Fruit fly (Drosophila melanogaster) whole organism, embryonic: ENCODE results near the gene CG32801.
A peak's percentile ranks its signal among the peaks of the same experiment; 100 is the strongest.

Source experiments
- Bgb ChIP-seq: fragments of 200-800 bp; sonication (Bioruptor generic); IDR thresholded peaks from 2 replicates; pipeline ENCODE4 v1.3.6; 2022; ENCODE audit warnings: missing biosample characterization, missing genetic modification characterization; ENCODE audit not compliant: partially characterized antibody
- BtbVII ChIP-seq: fragments of 200-800 bp; sonication (Bioruptor generic); optimal IDR thresholded peaks from 3 replicates; lab custom pipeline; 2017; ENCODE audit warnings: missing biosample characterization, mild to moderate bottlenecking, missing genetic modification characterization
- CG10267 ChIP-seq: fragments of 200-800 bp; sonication (Bioruptor generic); optimal IDR thresholded peaks from 2 replicates; lab custom pipeline; 2018; ENCODE audit warnings: missing biosample characterization, mild to moderate bottlenecking, missing genetic modification characterization, moderate library complexity
- CG11456 ChIP-seq: fragments of 200-800 bp; sonication (Bioruptor generic); IDR thresholded peaks from 3 replicates; pipeline ENCODE4 v1.3.6; 2022; ENCODE audit warnings: missing biosample characterization, missing genetic modification characterization
- CG12155 ChIP-seq: fragments of 200-800 bp; sonication (Bioruptor generic); optimal IDR thresholded peaks from 3 replicates; lab custom pipeline; 2016; ENCODE audit warnings: missing biosample characterization, missing genetic modification characterization
- CG12391 ChIP-seq: fragments of 200-800 bp; sonication (Bioruptor generic); optimal IDR thresholded peaks from 3 replicates; lab custom pipeline; 2018; ENCODE audit warnings: missing biosample characterization, mild to moderate bottlenecking, missing genetic modification characterization, moderate library complexity
- CG14014 ChIP-seq: fragments of 200-800 bp; sonication (Bioruptor generic); IDR thresholded peaks from 2 replicates; pipeline ENCODE4 v1.3.6; 2022; ENCODE audit warnings: missing biosample characterization, missing genetic modification characterization
- CG15073 ChIP-seq: fragments of 200-800 bp; sonication (Bioruptor generic); optimal IDR thresholded peaks from 2 replicates; lab custom pipeline; 2016; ENCODE audit warnings: missing biosample characterization, missing genetic modification characterization
- CG15269 ChIP-seq: fragments of 200-800 bp; sonication (Bioruptor generic); optimal IDR thresholded peaks from 2 replicates; lab custom pipeline; 2018; ENCODE audit warnings: missing biosample characterization, mild to moderate bottlenecking, missing genetic modification characterization, moderate library complexity
- CG1647 ChIP-seq: fragments of 200-800 bp; sonication (Bioruptor generic); optimal IDR thresholded peaks from 3 replicates; lab custom pipeline; 2016; ENCODE audit warnings: missing biosample characterization, missing genetic modification characterization
- CG16779 ChIP-seq: fragments of 200-800 bp; sonication (Bioruptor generic); IDR thresholded peaks from 2 replicates; pipeline ENCODE4 v1.3.6; 2022; ENCODE audit warnings: missing biosample characterization, missing genetic modification characterization
- CG16815 ChIP-seq: fragments of 200-800 bp; sonication (Bioruptor generic); optimal IDR thresholded peaks from 3 replicates; lab custom pipeline; 2017; ENCODE audit warnings: missing biosample characterization, mild to moderate bottlenecking, missing genetic modification characterization
- CG17328 ChIP-seq: fragments of 200-800 bp; sonication (Bioruptor generic); IDR thresholded peaks from 2 replicates; pipeline ENCODE4 v1.3.6; 2022; ENCODE audit warnings: missing biosample characterization, missing genetic modification characterization
- CG17361 ChIP-seq: fragments of 200-800 bp; sonication (Bioruptor generic); IDR thresholded peaks from 3 replicates; pipeline ENCODE4 v1.3.6; 2022; ENCODE audit warnings: missing biosample characterization, missing genetic modification characterization
- CG1832 ChIP-seq: fragments of 200-800 bp; sonication (Bioruptor generic); optimal IDR thresholded peaks from 2 replicates; lab custom pipeline; 2017; ENCODE audit warnings: missing biosample characterization, mild to moderate bottlenecking, missing genetic modification characterization, inconsistent platforms
- CG30431 ChIP-seq: fragments of 200-800 bp; sonication (Bioruptor generic); optimal IDR thresholded peaks from 2 replicates; lab custom pipeline; 2017; ENCODE audit warnings: missing biosample characterization, missing genetic modification characterization
- CG32532 ChIP-seq: fragments of 200-800 bp; sonication (Bioruptor generic); IDR thresholded peaks from 2 replicates; pipeline ENCODE4 v1.3.6; 2022; ENCODE audit warnings: missing biosample characterization, missing genetic modification characterization
- CG34376 ChIP-seq: fragments of 200-800 bp; sonication (Bioruptor generic); optimal IDR thresholded peaks from 2 replicates; lab custom pipeline; 2018; ENCODE audit warnings: missing biosample characterization, mild to moderate bottlenecking, missing genetic modification characterization
- CG34422 ChIP-seq: fragments of 200-800 bp; sonication (Bioruptor generic); IDR thresholded peaks from 3 replicates; pipeline ENCODE4 v1.3.6; 2022; ENCODE audit warnings: missing biosample characterization, missing genetic modification characterization
- CG4360 ChIP-seq: fragments of 200-800 bp; sonication (Bioruptor generic); IDR thresholded peaks from 2 replicates; pipeline ENCODE4 v1.3.6; 2022; ENCODE audit warnings: missing biosample characterization, missing genetic modification characterization
- CG4424 ChIP-seq: fragments of 200-800 bp; sonication (Bioruptor generic); optimal IDR thresholded peaks from 3 replicates; lab custom pipeline; 2016; ENCODE audit warnings: missing biosample characterization, missing genetic modification characterization
- CG5180 ChIP-seq: fragments of 200-800 bp; sonication (Bioruptor generic); optimal IDR thresholded peaks from 3 replicates; lab custom pipeline; 2017; ENCODE audit warnings: missing biosample characterization, missing genetic modification characterization, mild to moderate bottlenecking, moderate library complexity, missing genetic modification reagents
- CG8089 ChIP-seq: fragments of 200-800 bp; sonication (Bioruptor generic); optimal IDR thresholded peaks from 3 replicates; lab custom pipeline; 2016; ENCODE audit warnings: missing biosample characterization, missing genetic modification characterization
- CG8478 ChIP-seq: fragments of >200 bp; optimal IDR thresholded peaks from 2 replicates; lab custom pipeline; 2018
- Eip74EF ChIP-seq, 2 experiments: fragments of 200-800 bp in 1 of 2; fragments of >200 bp in 1 of 2; sonication (Bioruptor generic) in 1 of 2; optimal IDR thresholded peaks; 2 replicates each; lab custom pipeline; 2017 to 2019; ENCODE audit warnings: missing biosample characterization in 2 of 2, missing genetic modification characterization in 2 of 2, mild to moderate bottlenecking in 1 of 2, moderate library complexity in 1 of 2
- Fer3 ChIP-seq: fragments of 200-800 bp; sonication (Bioruptor generic); optimal IDR thresholded peaks from 2 replicates; lab custom pipeline; 2018; ENCODE audit warnings: missing biosample characterization, mild to moderate bottlenecking, missing genetic modification characterization, moderate library complexity
- Hand ChIP-seq: fragments of 200-800 bp; sonication (Bioruptor generic); optimal IDR thresholded peaks from 2 replicates; lab custom pipeline; 2017; ENCODE audit warnings: mild to moderate bottlenecking, missing biosample characterization, missing genetic modification reagents, missing genetic modification characterization
- HmgZ ChIP-seq: fragments of 200-800 bp; sonication (Bioruptor generic); optimal IDR thresholded peaks from 2 replicates; lab custom pipeline; 2018; ENCODE audit warnings: missing biosample characterization, mild to moderate bottlenecking, missing genetic modification characterization
- Nf-YB ChIP-seq: fragments of 200-800 bp; sonication (Bioruptor generic); optimal IDR thresholded peaks from 3 replicates; lab custom pipeline; 2019; ENCODE audit warnings: missing biosample characterization, mild to moderate bottlenecking, missing genetic modification characterization, moderate library complexity
- Rfx ChIP-seq: fragments of 200-800 bp; sonication (Bioruptor generic); IDR thresholded peaks from 2 replicates; pipeline ENCODE4 v1.3.6; 2022; ENCODE audit warnings: missing biosample characterization, missing genetic modification characterization
- Trl ChIP-seq, 3 experiments: fragments of >200 bp in 2 of 3; fragments of 200-800 bp in 1 of 3; sonication (Bioruptor generic) in 1 of 3; optimal IDR thresholded peaks; 2 replicates in 1 of 3; 3 replicates in 2 of 3; lab custom pipeline; 2016 to 2017; ENCODE audit warnings: missing biosample characterization in 1 of 3, missing genetic modification characterization in 1 of 3
- Xbp1 ChIP-seq: fragments of 200-800 bp; sonication (Bioruptor generic); optimal IDR thresholded peaks from 3 replicates; lab custom pipeline; 2016; ENCODE audit warnings: missing biosample characterization, mild to moderate bottlenecking, missing genetic modification characterization
- Xrp1 ChIP-seq: fragments of 200-800 bp; sonication (Bioruptor generic); IDR thresholded peaks from 2 replicates; pipeline ENCODE4 v1.3.6; 2022; ENCODE audit warnings: missing biosample characterization, missing genetic modification characterization
- ac ChIP-seq: fragments of 200-800 bp; sonication (Bioruptor generic); optimal IDR thresholded peaks from 3 replicates; lab custom pipeline; 2017; ENCODE audit warnings: missing biosample characterization, mild to moderate bottlenecking, missing genetic modification characterization
- crol ChIP-seq: fragments of 200-800 bp; sonication (Bioruptor generic); IDR thresholded peaks from 2 replicates; pipeline ENCODE4 v1.3.6; 2022; ENCODE audit warnings: missing biosample characterization, missing genetic modification characterization
- danr ChIP-seq: fragments of 200-800 bp; sonication (Bioruptor generic); IDR thresholded peaks from 2 replicates; pipeline ENCODE4 v1.3.6; 2022; ENCODE audit warnings: missing biosample characterization, missing genetic modification characterization
- dysf ChIP-seq: fragments of 200-800 bp; sonication (Bioruptor generic); IDR thresholded peaks from 3 replicates; pipeline ENCODE4 v1.3.6; 2022; ENCODE audit warnings: missing biosample characterization, missing genetic modification characterization
- gce ChIP-seq: fragments of 200-800 bp; sonication (Bioruptor generic); IDR thresholded peaks from 3 replicates; pipeline ENCODE4 v1.3.6; 2022; ENCODE audit warnings: missing biosample characterization, missing genetic modification characterization
- jing ChIP-seq: fragments of 200-800 bp; sonication (Bioruptor generic); optimal IDR thresholded peaks from 2 replicates; lab custom pipeline; 2018; ENCODE audit warnings: missing biosample characterization, mild to moderate bottlenecking, missing genetic modification characterization
- luna ChIP-seq: fragments of 200-800 bp; sonication (Bioruptor generic); optimal IDR thresholded peaks from 2 replicates; lab custom pipeline; 2016; ENCODE audit warnings: missing biosample characterization, missing genetic modification characterization
- mam ChIP-seq: fragments of 200-800 bp; sonication (Bioruptor generic); optimal IDR thresholded peaks from 3 replicates; lab custom pipeline; 2016; ENCODE audit warnings: missing biosample characterization, missing genetic modification characterization
- pfk ChIP-seq: fragments of 200-800 bp; sonication (Bioruptor generic); optimal IDR thresholded peaks from 2 replicates; lab custom pipeline; 2018; ENCODE audit warnings: missing biosample characterization, mild to moderate bottlenecking, missing genetic modification characterization, moderate library complexity
- pho ChIP-seq: fragments of 200-800 bp; sonication (Bioruptor generic); optimal IDR thresholded peaks from 2 replicates; lab custom pipeline; 2016; ENCODE audit warnings: missing biosample characterization, missing genetic modification characterization
- phol ChIP-seq: fragments of 200-800 bp; sonication (Bioruptor generic); optimal IDR thresholded peaks from 3 replicates; lab custom pipeline; 2018; ENCODE audit warnings: missing biosample characterization, mild to moderate bottlenecking, missing genetic modification characterization, moderate library complexity
- pzg ChIP-seq: fragments of 200-800 bp; sonication (Bioruptor generic); optimal IDR thresholded peaks from 3 replicates; lab custom pipeline; 2018; ENCODE audit warnings: missing biosample characterization, mild to moderate bottlenecking, missing genetic modification characterization, moderate library complexity
- stc ChIP-seq: fragments of 200-800 bp; sonication (Bioruptor generic); IDR thresholded peaks from 2 replicates; pipeline ENCODE4 v1.3.6; 2022; ENCODE audit warnings: missing biosample characterization, missing genetic modification characterization
- tll ChIP-seq, 2 experiments: fragments of 200-800 bp in 1 of 2; fragments of >200 bp in 1 of 2; sonication (Bioruptor generic) in 1 of 2; optimal IDR thresholded peaks; 2 replicates each; lab custom pipeline; 2017 to 2019; ENCODE audit warnings: missing biosample characterization in 2 of 2, missing genetic modification characterization in 2 of 2, mild to moderate bottlenecking in 1 of 2, moderate library complexity in 1 of 2
- vfl ChIP-seq: fragments of 200-800 bp; sonication (Bioruptor generic); optimal IDR thresholded peaks from 2 replicates; lab custom pipeline; 2016; ENCODE audit warnings: missing biosample characterization, missing genetic modification characterization
- wdn ChIP-seq: fragments of 200-800 bp; sonication (Bioruptor generic); IDR thresholded peaks from 2 replicates; pipeline ENCODE4 v1.3.6; 2022; ENCODE audit warnings: missing biosample characterization, missing genetic modification characterization
- z ChIP-seq: fragments of 200-800 bp; sonication (Bioruptor generic); IDR thresholded peaks from 3 replicates; pipeline ENCODE4 v1.3.6; 2022; ENCODE audit warnings: missing biosample characterization, missing genetic modification characterization

CG32801 gene

dm6 chrX:1948508-1949065 lies 45.6 kb upstream of the CG32801 start (continued):
- no peak for TF ChIP-seq ac
- no peak for TF ChIP-seq Eip74EF (GFP tag; optimal IDR thresholded peaks at IDR 0.05; lab: Kevin White, UChicago)
- TF ChIP-seq CG12391: peak; percentile 40
- peak; percentile 67 for TF ChIP-seq BtbVII (GFP tag; lab: Kevin White, UChicago)
- TF ChIP-seq jing (GFP tag; lab: Kevin White, UChicago): no peak
- no peak for TF ChIP-seq CG4360 (GFP tag; lab: Robert Waterston, UW)
- peak; percentile 57; the same call in 1 of the 3 replicates for TF ChIP-seq dysf (GFP tag; lab: Robert Waterston, UW)
- TF ChIP-seq Xbp1: peak; percentile 31
- no peak for TF ChIP-seq luna (GFP tag; lab: Kevin White, UChicago)
- TF ChIP-seq CG11456 (GFP tag; lab: Robert Waterston, UW): peak; percentile 68; the same call in 1 of the 3 replicates
- no peak for TF ChIP-seq z (GFP tag; lab: Robert Waterston, UW)
- no peak for TF ChIP-seq gce
- TF ChIP-seq wdn (GFP tag; lab: Robert Waterston, UW): peak; percentile 67
- peak; percentile 54 for TF ChIP-seq CG15269 (tag; lab: Kevin White, UChicago)
- peak; percentile 11 for TF ChIP-seq CG4424
- 0 out of 2 replicates have a peak, but pooled peaks have one; percentile 10 for TF ChIP-seq crol (GFP tag; lab: Robert Waterston, UW)
- TF ChIP-seq CG32532 (GFP tag; lab: Robert Waterston, UW): peak; percentile 84; the same call in 1 of the 2 replicates
- TF ChIP-seq pfk (GFP tag; lab: Kevin White, UChicago): no peak
- peak; percentile 50; the same call in 1 of the 2 replicates for TF ChIP-seq CG16779 (GFP tag; lab: Robert Waterston, UW)
- TF ChIP-seq CG8478: no peak
- peak in 1 of 2 experiments; percentile 8 for TF ChIP-seq Trl (optimal IDR thresholded peaks at IDR 0.05; lab: Kevin White, UChicago)
- no peak for TF ChIP-seq Trl (GFP tag; optimal IDR thresholded peaks at IDR 0.05; lab: Kevin White, UChicago)
- TF ChIP-seq CG14014: peak; percentile 53; the same call in 1 of the 2 replicates
- TF ChIP-seq tll (GFP tag; optimal IDR thresholded peaks at IDR 0.05; lab: Kevin White, UChicago): no peak
- TF ChIP-seq Bgb (GFP tag; lab: Robert Waterston, UW): no peak
- no peak for TF ChIP-seq CG5180 (GFP tag; lab: Kevin White, UChicago)
- TF ChIP-seq CG34422 (GFP tag; lab: Robert Waterston, UW): no peak
- peak; percentile 54 for TF ChIP-seq pho
- TF ChIP-seq stc (GFP tag; lab: Robert Waterston, UW): peak; percentile 67
- TF ChIP-seq danr (GFP tag; lab: Robert Waterston, UW): no peak
- TF ChIP-seq vfl (GFP tag; lab: Kevin White, UChicago): peak; percentile 37
- TF ChIP-seq Nf-YB (GFP tag; lab: Kevin White, UChicago): peak; percentile 9
- peak; percentile 50 for TF ChIP-seq CG16815 (GFP tag; lab: Kevin White, UChicago)
- TF ChIP-seq CG12155: peak; percentile 59
- TF ChIP-seq Hand (GFP tag; lab: Kevin White, UChicago): peak; percentile 50
- TF ChIP-seq CG8089 (GFP tag; lab: Kevin White, UChicago): no peak
- TF ChIP-seq CG30431: no peak
- peak; percentile 47 for TF ChIP-seq CG1832 (GFP tag; lab: Kevin White, UChicago)
- peak; percentile 61 for TF ChIP-seq HmgZ (tag; lab: Kevin White, UChicago)
- TF ChIP-seq CG34376 (GFP tag; lab: Kevin White, UChicago): no peak
- TF ChIP-seq mam (GFP tag; lab: Kevin White, UChicago): peak; percentile 59
- peak; percentile 10; the same call in 1 of the 3 replicates for TF ChIP-seq CG17361 (GFP tag; lab: Robert Waterston, UW)
- no peak for TF ChIP-seq CG10267
- TF ChIP-seq Xrp1: peak; percentile 55; the same call in 1 of the 2 replicates
- no peak for TF ChIP-seq CG1647 (GFP tag; lab: Kevin White, UChicago)
- peak; percentile 59 for TF ChIP-seq Fer3 (tag; lab: Kevin White, UChicago)
- TF ChIP-seq CG15073 (GFP tag; lab: Kevin White, UChicago): no peak
- TF ChIP-seq Rfx (GFP tag; lab: Robert Waterston, UW): peak; percentile 80
- TF ChIP-seq pzg: no peak
- peak; percentile 23 for TF ChIP-seq phol (tag; lab: Kevin White, UChicago)
- peak; percentile 35; the same call in 1 of the 2 replicates for TF ChIP-seq CG17328 (GFP tag; lab: Robert Waterston, UW)
